Worm (Caenorhabditis elegans): ENCODE measurements around the gene cpi-2.

Gene cpi-2

ce11 chrV:6018944-6019450, 24.9 kb upstream of the cpi-2 start, which contains the start of gene picc-1:
Gene picc-1, plus strand, starts transcription at chrV:6018994.
- TF ChIP-seq nhr-43 (tag; optimal IDR thresholded peaks at IDR 0.05; ENCODE audit: poor library complexity, severe bottlenecking) (peak; percentile 61), fkh-2 (tag; optimal IDR thresholded peaks at IDR 0.05) (no peak), mdl-1 (tag; optimal IDR thresholded peaks at IDR 0.05) (no peak), ama-1 (optimal IDR thresholded peaks at IDR 0.05) (peak; percentile 84), elt-3 (tag; optimal IDR thresholded peaks at IDR 0.05) (no peak), ZK546.5 (tag; optimal IDR thresholded peaks at IDR 0.05) (no peak), skn-1 (tag; optimal IDR thresholded peaks at IDR 0.05) (no peak), ceh-82 (tag; optimal IDR thresholded peaks at IDR 0.05) (no peak), egl-5 (tag; optimal IDR thresholded peaks at IDR 0.05) (no peak), elt-1 (tag; optimal IDR thresholded peaks at IDR 0.05) (no peak), hmg-11 (tag; optimal IDR thresholded peaks at IDR 0.05) (no peak), nhr-237 (tag; optimal IDR thresholded peaks at IDR 0.05) (no peak), aly-2 (tag; optimal IDR thresholded peaks at IDR 0.05) (peak; percentile 66), elt-2 (tag; optimal IDR thresholded peaks at IDR 0.05) (peak; percentile 39), ztf-11 (tag; optimal IDR thresholded peaks at IDR 0.05) (no peak), nhr-23 (tag; optimal IDR thresholded peaks at IDR 0.05) (no peak), nhr-76 (tag; optimal IDR thresholded peaks at IDR 0.05) (no peak), nhr-11 (tag; optimal IDR thresholded peaks at IDR 0.05) (no peak)

ce11 chrV:6022076-6022475, 21.8 kb upstream of the cpi-2 start:
- TF ChIP-seq ceh-82 (tag; optimal IDR thresholded peaks at IDR 0.05): no peak
- TF ChIP-seq elt-3 (tag; optimal IDR thresholded peaks at IDR 0.05): no peak
- peak; percentile 13 for TF ChIP-seq nhr-43 (tag; optimal IDR thresholded peaks at IDR 0.05; ENCODE audit: poor library complexity, severe bottlenecking)
- TF ChIP-seq nhr-25 (tag; optimal IDR thresholded peaks at IDR 0.05): peak; percentile 51
- TF ChIP-seq tbx-2 (tag; optimal IDR thresholded peaks at IDR 0.05): no peak
- no peak for TF ChIP-seq ztf-11 (tag; optimal IDR thresholded peaks at IDR 0.05)
- TF ChIP-seq lsy-12 (tag; optimal IDR thresholded peaks at IDR 0.05): no peak
- no peak for TF ChIP-seq aly-2 (tag; optimal IDR thresholded peaks at IDR 0.05)

ce11 chrV:6030559-6030975, 13.3 kb upstream of the cpi-2 start:
- TF ChIP-seq pha-4 (tag; optimal IDR thresholded peaks at IDR 0.05) (no peak), ama-1 (optimal IDR thresholded peaks at IDR 0.05) (no peak), elt-3 (tag; optimal IDR thresholded peaks at IDR 0.05) (no peak), nhr-77 (tag; optimal IDR thresholded peaks at IDR 0.05) (no peak), egl-5 (tag; optimal IDR thresholded peaks at IDR 0.05) (peak; percentile 27), tbx-2 (tag; optimal IDR thresholded peaks at IDR 0.05) (peak; percentile 28), nhr-12 (tag; optimal IDR thresholded peaks at IDR 0.05) (no peak), unc-62 (GFP tag; optimal IDR thresholded peaks at IDR 0.05) (peak; percentile 22), lin-39 (tag; optimal IDR thresholded peaks at IDR 0.05) (peak; percentile 73), ztf-4 (tag; optimal IDR thresholded peaks at IDR 0.05) (no peak), ceh-9 (tag; optimal IDR thresholded peaks at IDR 0.05) (no peak), nhr-23 (tag; optimal IDR thresholded peaks at IDR 0.05) (no peak), nfya-1 (tag; optimal IDR thresholded peaks at IDR 0.05; ENCODE audit: insufficient read depth) (peak; percentile 70), ZK546.5 (tag; optimal IDR thresholded peaks at IDR 0.05) (no peak)

- TF ChIP-seq nhr-76 (tag; optimal IDR thresholded peaks at IDR 0.05): no peak
- TF ChIP-seq aly-2 (tag; optimal IDR thresholded peaks at IDR 0.05): no peak
- TF ChIP-seq ZK546.5 (tag; optimal IDR thresholded peaks at IDR 0.05): no peak
- TF ChIP-seq tbx-2 (tag; optimal IDR thresholded peaks at IDR 0.05): peak; percentile 52
These were observed 12.3 kb upstream of the cpi-2 start for ce11 chrV:6031585-6031984.

- TF ChIP-seq hmg-11 (tag; optimal IDR thresholded peaks at IDR 0.05) (peak; percentile 22), nfya-1 (tag; optimal IDR thresholded peaks at IDR 0.05; ENCODE audit: insufficient read depth) (peak; percentile 33), lsy-12 (tag; optimal IDR thresholded peaks at IDR 0.05) (no peak), elt-3 (tag; optimal IDR thresholded peaks at IDR 0.05) (no peak), unc-62 (GFP tag; optimal IDR thresholded peaks at IDR 0.05) (peak; percentile 13), lin-39 (tag; optimal IDR thresholded peaks at IDR 0.05) (peak; percentile 72), nhr-67 (tag; optimal IDR thresholded peaks at IDR 0.05) (no peak)
These were observed 10.3 kb upstream of the cpi-2 start for ce11 chrV:6033512-6033911.

ce11 chrV:6034714-6035113, 9.1 kb upstream of the cpi-2 start, which contains the start of gene dhs-17:
Gene dhs-17, minus strand, starts transcription at chrV:6034814.
- TF ChIP-seq lin-15B (tag; optimal IDR thresholded peaks at IDR 0.05) (no peak), nhr-77 (tag; optimal IDR thresholded peaks at IDR 0.05) (no peak), lsy-12 (tag; optimal IDR thresholded peaks at IDR 0.05) (no peak), nfya-1 (tag; optimal IDR thresholded peaks at IDR 0.05; ENCODE audit: insufficient read depth) (no peak), fos-1 (tag; optimal IDR thresholded peaks at IDR 0.05) (no peak), unc-62 (GFP tag; optimal IDR thresholded peaks at IDR 0.05) (no peak), nhr-67 (tag; optimal IDR thresholded peaks at IDR 0.05) (no peak), ama-1 (optimal IDR thresholded peaks at IDR 0.05) (no peak), nhr-23 (tag; optimal IDR thresholded peaks at IDR 0.05) (no peak), ZK546.5 (tag; optimal IDR thresholded peaks at IDR 0.05) (no peak), nhr-11 (tag; optimal IDR thresholded peaks at IDR 0.05) (no peak), lin-39 (tag; optimal IDR thresholded peaks at IDR 0.05) (no peak), ceh-9 (tag; optimal IDR thresholded peaks at IDR 0.05) (no peak), sea-2 (GFP tag; optimal IDR thresholded peaks at IDR 0.05) (no peak)
